Worm (Caenorhabditis elegans) whole organism, L2 larva: ENCODE measurements around the gene T09F3.5.

ENCODE experiments used
- ZK546.5 ChIP-seq: sonication (generic microtip); optimal IDR thresholded peaks from 2 replicates; lab custom pipeline; 2017; ENCODE audit warnings: missing biosample characterization, missing genetic modification characterization
- aly-2 ChIP-seq: fragments of 150-350 bp; optimal IDR thresholded peaks from 2 replicates; lab custom pipeline; 2014; ENCODE audit warnings: missing biosample characterization, missing genetic modification characterization
- ceh-16 ChIP-seq: fragments of 150-350 bp; optimal IDR thresholded peaks from 2 replicates; lab custom pipeline; 2014; ENCODE audit warnings: missing biosample characterization, missing genetic modification characterization
- lin-13 ChIP-seq: fragments of 150-350 bp; optimal IDR thresholded peaks from 2 replicates; lab custom pipeline; 2014; ENCODE audit warnings: missing biosample characterization, missing genetic modification reagents, missing genetic modification characterization
- lin-39 ChIP-seq: fragments of 150-350 bp; optimal IDR thresholded peaks from 2 replicates; lab custom pipeline; 2014; ENCODE audit warnings: missing biosample characterization, missing genetic modification reagents, missing genetic modification characterization
- lsy-2 ChIP-seq, 2 experiments: fragments of 150-350 bp in 1 of 2; sonication (generic microtip) in 1 of 2; optimal IDR thresholded peaks; 2 replicates each; lab custom pipeline; 2014 to 2017; ENCODE audit warnings: missing biosample characterization in 2 of 2, missing genetic modification characterization in 2 of 2
- mab-5 ChIP-seq: fragments of 150-350 bp; optimal IDR thresholded peaks from 2 replicates; lab custom pipeline; 2014; ENCODE audit warnings: missing biosample characterization, missing genetic modification characterization
- mbf-1 ChIP-seq: sonication (generic microtip); optimal IDR thresholded peaks from 2 replicates; lab custom pipeline; 2017; ENCODE audit warnings: missing biosample characterization, missing genetic modification characterization
- mdl-1 ChIP-seq, 2 experiments: fragments of 150-350 bp in 1 of 2; sonication (generic microtip) in 1 of 2; optimal IDR thresholded peaks; 2 replicates each; lab custom pipeline; 2017; ENCODE audit warnings: missing biosample characterization in 2 of 2, missing genetic modification characterization in 2 of 2
- nhr-11 ChIP-seq: fragments of 150-350 bp; optimal IDR thresholded peaks from 2 replicates; lab custom pipeline; 2014; ENCODE audit warnings: missing biosample characterization, missing genetic modification characterization
- nhr-237 ChIP-seq: fragments of 150-350 bp; optimal IDR thresholded peaks from 2 replicates; lab custom pipeline; 2014; ENCODE audit warnings: missing biosample characterization, missing genetic modification characterization
- sma-9 ChIP-seq, 2 experiments: fragments of 150-350 bp in 1 of 2; sonication (generic microtip) in 1 of 2; optimal IDR thresholded peaks; 2 replicates each; lab custom pipeline; 2014 to 2016; ENCODE audit warnings: missing genetic modification characterization in 2 of 2, mild to moderate bottlenecking in 1 of 2, missing biosample characterization in 1 of 2, missing compliant biosample characterization in 1 of 2, missing genetic modification reagents in 1 of 2, moderate library complexity in 1 of 2
- ztf-11 ChIP-seq: sonication (generic microtip); optimal IDR thresholded peaks from 2 replicates; lab custom pipeline; 2017; ENCODE audit warnings: missing biosample characterization, missing genetic modification characterization
- ztf-4 ChIP-seq: fragments of 150-350 bp; optimal IDR thresholded peaks from 2 replicates; lab custom pipeline; 2014; ENCODE audit warnings: missing biosample characterization, missing genetic modification characterization

ce11 chrII:10389776-10390175 is 6.9 kb upstream of the T09F3.5 start:
- TF ChIP-seq mdl-1 (tag; optimal IDR thresholded peaks at IDR 0.05; lab: Kevin White, UChicago) = peak in 1 of 2 experiments; percentile 64
- TF ChIP-seq ZK546.5 = no peak
- no peak for TF ChIP-seq aly-2 (tag; lab: Kevin White, UChicago)
- TF ChIP-seq sma-9 (GFP tag; optimal IDR thresholded peaks at IDR 0.05; lab: Kevin White, UChicago) = peak; percentile 82
- TF ChIP-seq sma-9 (tag; optimal IDR thresholded peaks at IDR 0.05; lab: Kevin White, UChicago) = no peak
- no peak for TF ChIP-seq lin-13 (GFP tag; lab: Kevin White, UChicago)
- no peak for TF ChIP-seq mab-5 (tag; lab: Kevin White, UChicago)
- TF ChIP-seq nhr-237 = no peak
- no peak for TF ChIP-seq ceh-16
- TF ChIP-seq lsy-2 (tag; optimal IDR thresholded peaks at IDR 0.05; lab: Kevin White, UChicago) = no peak
- TF ChIP-seq ztf-4 (tag; lab: Kevin White, UChicago) = no peak
- no peak for TF ChIP-seq nhr-11 (tag; lab: Kevin White, UChicago)
- no peak for TF ChIP-seq ztf-11 (tag; lab: Kevin White, UChicago)
- TF ChIP-seq mbf-1 (tag; lab: Kevin White, UChicago) = no peak
- TF ChIP-seq lin-39 (tag; lab: Kevin White, UChicago) = no peak
